Worm (Caenorhabditis elegans) whole organism, L2 larva: ENCODE data around the gene fbxa-210.

Source experiments
- F13H6.1 ChIP-seq: sonication (generic microtip); optimal IDR thresholded peaks from 2 replicates; lab custom pipeline; 2016; ENCODE audit warnings: missing genetic modification characterization, missing compliant biosample characterization
- R02D3.7 ChIP-seq: fragments of 150-350 bp; optimal IDR thresholded peaks from 2 replicates; lab custom pipeline; 2014; ENCODE audit warnings: missing biosample characterization, missing genetic modification characterization
- aly-2 ChIP-seq: fragments of 150-350 bp; optimal IDR thresholded peaks from 2 replicates; lab custom pipeline; 2014; ENCODE audit warnings: missing biosample characterization, missing genetic modification characterization
- ceh-82 ChIP-seq: fragments of 150-350 bp; optimal IDR thresholded peaks from 2 replicates; lab custom pipeline; 2014; ENCODE audit warnings: missing biosample characterization, missing genetic modification characterization
- dmd-4 ChIP-seq: sonication (generic microtip); optimal IDR thresholded peaks from 2 replicates; lab custom pipeline; 2017; ENCODE audit warnings: missing biosample characterization, missing genetic modification characterization
- elt-1 ChIP-seq: fragments of 150-350 bp; optimal IDR thresholded peaks from 2 replicates; lab custom pipeline; 2014; ENCODE audit warnings: missing biosample characterization, missing genetic modification characterization
- fos-1 ChIP-seq: fragments of 150-350 bp; optimal IDR thresholded peaks from 2 replicates; lab custom pipeline; 2014; ENCODE audit warnings: missing biosample characterization, missing genetic modification characterization
- lin-39 ChIP-seq: fragments of 150-350 bp; optimal IDR thresholded peaks from 2 replicates; lab custom pipeline; 2014; ENCODE audit warnings: missing biosample characterization, missing genetic modification reagents, missing genetic modification characterization
- nhr-12 ChIP-seq: fragments of 150-350 bp; optimal IDR thresholded peaks from 2 replicates; lab custom pipeline; 2014; ENCODE audit warnings: missing biosample characterization, missing genetic modification characterization
- nhr-237 ChIP-seq: fragments of 150-350 bp; optimal IDR thresholded peaks from 2 replicates; lab custom pipeline; 2014; ENCODE audit warnings: missing biosample characterization, missing genetic modification characterization
- skn-1 ChIP-seq: sonication (generic microtip); optimal IDR thresholded peaks from 2 replicates; lab custom pipeline; 2017; ENCODE audit warnings: missing biosample characterization, missing genetic modification characterization
- ztf-11 ChIP-seq: sonication (generic microtip); optimal IDR thresholded peaks from 2 replicates; lab custom pipeline; 2017; ENCODE audit warnings: missing biosample characterization, missing genetic modification characterization

DNA sequence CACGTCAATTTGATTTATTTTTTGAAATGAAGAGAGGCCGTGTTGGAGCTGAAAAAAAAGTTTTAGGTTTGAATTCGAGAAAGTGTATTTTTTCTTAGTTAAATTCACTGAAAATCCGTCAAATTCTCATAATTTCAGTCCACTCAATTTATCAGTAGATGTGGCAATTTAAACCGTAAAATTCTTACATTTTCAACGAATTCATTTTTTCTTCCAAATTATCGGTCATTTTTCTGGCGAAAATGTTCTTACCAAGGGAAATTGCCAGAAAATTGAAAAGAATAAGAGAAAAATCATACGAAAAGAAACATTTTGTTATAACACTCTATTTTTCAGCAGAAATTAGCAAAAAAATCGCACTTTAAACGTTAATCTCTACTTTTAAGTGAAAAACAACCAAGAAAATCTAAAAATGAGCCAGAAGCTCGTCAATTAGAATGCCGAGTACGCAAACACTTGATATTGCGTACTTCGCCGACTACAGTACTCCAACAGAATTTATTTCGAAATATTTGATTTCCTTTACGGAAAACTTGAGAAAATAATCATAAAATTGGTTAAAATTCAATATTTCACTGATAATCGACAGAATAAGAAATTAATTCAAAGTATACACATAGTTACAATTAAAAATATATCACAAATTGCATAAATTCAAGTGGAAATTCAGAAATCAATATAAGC is 39.9 kb upstream of the fbxa-210 start, which contains the start of gene fbxa-106:
- TF ChIP-seq nhr-237 (tag; lab: Kevin White, UChicago) (no peak), ztf-11 (tag; lab: Kevin White, UChicago) (no peak), nhr-12 (tag; lab: Kevin White, UChicago) (no peak), ceh-82 (tag; lab: Kevin White, UChicago) (no peak), F13H6.1 (tag; lab: Kevin White, UChicago) (no peak), dmd-4 (tag; lab: Kevin White, UChicago) (no peak), skn-1 (tag; lab: Kevin White, UChicago) (no peak), elt-1 (tag; lab: Kevin White, UChicago) (no peak), lin-39 (tag; lab: Kevin White, UChicago) (no peak), R02D3.7 (no peak), fos-1 (tag; lab: Kevin White, UChicago) (no peak), aly-2 (tag; lab: Kevin White, UChicago) (no peak)
